Worm (Caenorhabditis elegans) whole organism, L1 larva: ENCODE measurements around the gene B0507.3.

Source experiments
- C16A3.4 ChIP-seq: fragments of 150-350 bp; optimal IDR thresholded peaks from 2 replicates; lab custom pipeline; 2014; ENCODE audit warnings: missing biosample characterization, missing genetic modification characterization
- F16B12.6 ChIP-seq: fragments of 150-350 bp; optimal IDR thresholded peaks from 2 replicates; lab custom pipeline; 2014; ENCODE audit warnings: missing biosample characterization, missing genetic modification characterization
- Y116A8C.19 ChIP-seq: sonication (generic microtip); optimal IDR thresholded peaks from 2 replicates; lab custom pipeline; 2016; ENCODE audit warnings: missing compliant biosample characterization, missing genetic modification characterization, borderline replicate concordance
- blmp-1 ChIP-seq: fragments of 150-350 bp; optimal IDR thresholded peaks from 2 replicates; lab custom pipeline; 2014; ENCODE audit warnings: missing biosample characterization, missing genetic modification characterization
- ceh-8 ChIP-seq: fragments of 200-800 bp; sonication (Bioruptor generic); optimal IDR thresholded peaks from 2 replicates; lab custom pipeline; 2018; ENCODE audit warnings: mild to moderate bottlenecking, missing genetic modification characterization, moderate library complexity, missing compliant biosample characterization
- ceh-82 ChIP-seq, 3 experiments: fragments of 150-350 bp in 1 of 3; sonication (generic microtip) in 2 of 3; optimal IDR thresholded peaks; 2 replicates each; lab custom pipeline; 2014 to 2017; ENCODE audit warnings: missing biosample characterization in 3 of 3, missing genetic modification characterization in 3 of 3
- ceh-88 ChIP-seq: fragments of 200-800 bp; sonication (Bioruptor generic); IDR thresholded peaks from 2 replicates; pipeline ENCODE4 v1.3.6; 2022; ENCODE audit warnings: missing genetic modification characterization, missing compliant biosample characterization
- ceh-90 ChIP-seq: sonication (generic microtip); optimal IDR thresholded peaks from 2 replicates; lab custom pipeline; 2016; ENCODE audit warnings: missing genetic modification characterization, missing compliant biosample characterization
- efl-1 ChIP-seq, 4 experiments: fragments of 150-350 bp; optimal IDR thresholded peaks in 3 of 4; peaks in 1 of 4; 1 replicate in 1 of 4; 2 replicates in 3 of 4; lab custom pipeline; 2014; ENCODE audit warnings: missing biosample characterization in 2 of 4, missing genetic modification characterization in 2 of 4, missing genetic modification reagents in 2 of 4
- efl-3 ChIP-seq: fragments of 200-800 bp; sonication (Bioruptor generic); optimal IDR thresholded peaks from 2 replicates; lab custom pipeline; 2018; ENCODE audit warnings: mild to moderate bottlenecking, missing genetic modification characterization, missing compliant biosample characterization
- ets-5 ChIP-seq: fragments of 200-800 bp; sonication (Bioruptor generic); IDR thresholded peaks from 2 replicates; pipeline ENCODE4 v1.3.6; 2022; ENCODE audit warnings: missing genetic modification characterization, missing compliant biosample characterization
- fos-1 ChIP-seq: fragments of 150-350 bp; optimal IDR thresholded peaks from 2 replicates; lab custom pipeline; 2014; ENCODE audit warnings: missing biosample characterization, missing genetic modification characterization
- grh-1 ChIP-seq: fragments of 200-800 bp; sonication (Bioruptor generic); IDR thresholded peaks from 2 replicates; pipeline ENCODE4 v1.3.6; 2022; ENCODE audit warnings: missing genetic modification reagents, missing genetic modification characterization, missing compliant biosample characterization
- hlh-4 ChIP-seq: sonication (generic microtip); optimal IDR thresholded peaks from 2 replicates; lab custom pipeline; 2016; ENCODE audit warnings: mild to moderate bottlenecking, missing genetic modification characterization, missing compliant biosample characterization
- lin-14 ChIP-seq: fragments of 200-800 bp; sonication (Bioruptor generic); optimal IDR thresholded peaks from 2 replicates; lab custom pipeline; 2018; ENCODE audit warnings: mild to moderate bottlenecking, missing genetic modification characterization, moderate library complexity, missing compliant biosample characterization
- lir-3 ChIP-seq: sonication (generic microtip); optimal IDR thresholded peaks from 2 replicates; lab custom pipeline; 2016; ENCODE audit warnings: mild to moderate bottlenecking, missing genetic modification characterization, moderate library complexity, missing compliant biosample characterization; ENCODE audit not compliant: poor library complexity
- mep-1 ChIP-seq: fragments of 150-350 bp; optimal IDR thresholded peaks from 2 replicates; lab custom pipeline; 2014; ENCODE audit warnings: missing biosample characterization, missing genetic modification characterization
- nhr-12 ChIP-seq: sonication (generic microtip); optimal IDR thresholded peaks from 2 replicates; lab custom pipeline; 2017; ENCODE audit warnings: missing biosample characterization, missing genetic modification characterization
- nhr-20 ChIP-seq: sonication (generic microtip); optimal IDR thresholded peaks from 2 replicates; lab custom pipeline; 2016; ENCODE audit warnings: mild to moderate bottlenecking, missing genetic modification characterization, missing compliant biosample characterization
- nhr-237 ChIP-seq: fragments of 150-350 bp; optimal IDR thresholded peaks from 2 replicates; lab custom pipeline; 2014; ENCODE audit warnings: missing biosample characterization, missing genetic modification characterization
- nhr-71 ChIP-seq: sonication (generic microtip); optimal IDR thresholded peaks from 2 replicates; lab custom pipeline; 2016; ENCODE audit warnings: mild to moderate bottlenecking, missing genetic modification characterization, moderate library complexity, missing compliant biosample characterization
- nhr-76 ChIP-seq: sonication (generic microtip); optimal IDR thresholded peaks from 2 replicates; lab custom pipeline; 2017; ENCODE audit warnings: missing biosample characterization, missing genetic modification characterization
- nhr-84 ChIP-seq: sonication (generic microtip); optimal IDR thresholded peaks from 2 replicates; lab custom pipeline; 2017; ENCODE audit warnings: missing biosample characterization, missing genetic modification characterization
- nhr-85 ChIP-seq: sonication (generic microtip); peaks from one replicate; lab custom pipeline; 2016; ENCODE audit warnings: missing genetic modification characterization, inconsistent platforms, missing compliant biosample characterization
- rnt-1 ChIP-seq: sonication (generic microtip); optimal IDR thresholded peaks from 2 replicates; lab custom pipeline; 2016; ENCODE audit warnings: mild to moderate bottlenecking, missing genetic modification characterization, moderate library complexity, missing compliant biosample characterization
- sox-4 ChIP-seq: sonication (generic microtip); optimal IDR thresholded peaks from 2 replicates; lab custom pipeline; 2016; ENCODE audit warnings: missing genetic modification characterization, missing compliant biosample characterization
- sptf-1 ChIP-seq: fragments of 150-350 bp; optimal IDR thresholded peaks from 2 replicates; lab custom pipeline; 2014; ENCODE audit warnings: missing biosample characterization, missing genetic modification characterization
- sup-37 ChIP-seq: fragments of 200-800 bp; sonication (Bioruptor generic); optimal IDR thresholded peaks from 2 replicates; lab custom pipeline; 2018; ENCODE audit warnings: mild to moderate bottlenecking, missing genetic modification characterization, missing compliant biosample characterization
- swsn-7 ChIP-seq: sonication (generic microtip); optimal IDR thresholded peaks from 2 replicates; lab custom pipeline; 2016; ENCODE audit warnings: missing genetic modification characterization, missing compliant biosample characterization
- tlp-1 ChIP-seq: fragments of 150-350 bp; optimal IDR thresholded peaks from 2 replicates; lab custom pipeline; 2014; ENCODE audit warnings: missing biosample characterization, missing genetic modification characterization
- unc-130 ChIP-seq: fragments of 150-350 bp; optimal IDR thresholded peaks from 2 replicates; lab custom pipeline; 2017; ENCODE audit warnings: missing biosample characterization, missing genetic modification characterization, inconsistent platforms
- unc-30 ChIP-seq: sonication (generic microtip); optimal IDR thresholded peaks from 2 replicates; lab custom pipeline; 2017; ENCODE audit warnings: missing biosample characterization, missing genetic modification characterization
- unc-86 ChIP-seq: sonication (generic microtip); optimal IDR thresholded peaks from 2 replicates; lab custom pipeline; 2016; ENCODE audit warnings: missing genetic modification characterization, missing compliant biosample characterization
- xbp-1 ChIP-seq: sonication (generic microtip); optimal IDR thresholded peaks from 2 replicates; lab custom pipeline; 2016; ENCODE audit warnings: missing genetic modification characterization, missing compliant biosample characterization
- zag-1 ChIP-seq: fragments of 150-350 bp; optimal IDR thresholded peaks from 2 replicates; lab custom pipeline; 2014; ENCODE audit warnings: missing biosample characterization, missing genetic modification characterization
- zip-4 ChIP-seq: fragments of 200-800 bp; sonication (Bioruptor generic); optimal IDR thresholded peaks from 2 replicates; lab custom pipeline; 2018; ENCODE audit warnings: mild to moderate bottlenecking, missing genetic modification characterization, moderate library complexity, missing compliant biosample characterization
- ztf-11 ChIP-seq, 2 experiments: sonication (generic microtip); optimal IDR thresholded peaks; 2 replicates each; lab custom pipeline; 2016 to 2017; ENCODE audit warnings: missing genetic modification characterization in 2 of 2, missing biosample characterization in 1 of 2, missing compliant biosample characterization in 1 of 2

B0507.3 gene

DNA sequence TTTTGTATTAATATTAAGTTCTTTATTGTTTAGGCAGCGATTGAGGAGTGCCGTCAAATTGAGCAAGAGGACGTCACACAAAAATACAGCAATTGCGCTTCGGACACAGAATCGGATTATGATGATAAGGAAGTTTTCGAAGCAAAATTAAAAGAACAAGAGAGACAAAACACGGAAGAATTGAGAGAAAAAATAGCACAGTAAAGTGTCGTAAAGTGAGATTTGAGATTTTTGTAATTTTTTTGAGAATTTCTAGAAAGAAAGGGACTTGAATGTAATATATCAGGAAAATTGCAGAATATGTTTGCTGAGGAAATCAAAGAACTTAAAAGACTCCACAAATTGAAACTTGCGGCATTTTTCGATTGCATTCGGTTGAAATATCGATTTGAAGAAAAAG is 14.0 kb upstream of the B0507.3 start, which contains the start of gene B0507.4:
TSS of gene B0507.4 (plus strand) at position 301 of the 400 bp plus-strand sequence.
- no peak for TF ChIP-seq nhr-71 (tag; lab: Kevin White, UChicago)
- no peak for TF ChIP-seq grh-1
- TF ChIP-seq mep-1, result no peak
- TF ChIP-seq unc-30 (tag; lab: Kevin White, UChicago), result no peak
- TF ChIP-seq ceh-82 (tag; optimal IDR thresholded peaks at IDR 0.05; lab: Kevin White, UChicago), result no peak
- TF ChIP-seq nhr-237, result no peak
- TF ChIP-seq unc-130 (tag; lab: Kevin White, UChicago), result no peak
- TF ChIP-seq sptf-1, result no peak
- no peak for TF ChIP-seq ceh-88
- no peak for TF ChIP-seq sox-4
- no peak for TF ChIP-seq rnt-1 (tag; lab: Kevin White, UChicago)
- no peak for TF ChIP-seq zag-1 (tag; lab: Kevin White, UChicago)
- TF ChIP-seq hlh-4, result no peak
- TF ChIP-seq swsn-7, result no peak
- no peak for TF ChIP-seq blmp-1 (tag; lab: Kevin White, UChicago)
- TF ChIP-seq nhr-20 (tag; lab: Kevin White, UChicago), result no peak
- TF ChIP-seq, all 84 proteins: peak for 0

- TF ChIP-seq nhr-12 (tag; lab: Kevin White, UChicago), result no peak
- TF ChIP-seq unc-30 (tag; lab: Kevin White, UChicago), result no peak
- TF ChIP-seq xbp-1 (tag; lab: Kevin White, UChicago), result no peak
- TF ChIP-seq F16B12.6 (tag; lab: Kevin White, UChicago), result no peak
- TF ChIP-seq nhr-85 (tag; lab: Kevin White, UChicago), result no peak
- TF ChIP-seq ztf-11 (tag; optimal IDR thresholded peaks at IDR 0.05; lab: Kevin White, UChicago), result no peak
- no peak for TF ChIP-seq ceh-90 (tag; lab: Kevin White, UChicago)
- no peak for TF ChIP-seq nhr-237
- peak in 1 of 2 experiments; percentile 39 for TF ChIP-seq efl-1 (optimal IDR thresholded peaks at IDR 0.05; lab: Kevin White, UChicago)
- TF ChIP-seq efl-1 (GFP tag; optimal IDR thresholded peaks at IDR 0.05 in 1 of 2; lab: Kevin White, UChicago), result no peak
Measured at ce11 chrV:8758618-8759017, 10.1 kb upstream of the B0507.3 start, which contains the start of gene B0507.7. Gene B0507.7 (minus strand): TSS chrV:8758718.

ce11 chrV:8760416-8760815 is 8.3 kb upstream of the B0507.3 start, which contains the start of gene ddn-1:
Gene ddn-1 (minus strand): TSS chrV:8760516.
- TF ChIP-seq nhr-76 (tag; lab: Kevin White, UChicago) (no peak), zip-4 (GFP tag; lab: Kevin White, UChicago) (no peak)
- TF ChIP-seq, all 84 proteins: peak for 0

- no peak for TF ChIP-seq Y116A8C.19
- no peak for TF ChIP-seq zip-4 (GFP tag; lab: Kevin White, UChicago)
- TF ChIP-seq blmp-1 (tag; lab: Kevin White, UChicago), result no peak
- TF ChIP-seq zag-1 (tag; lab: Kevin White, UChicago), result no peak
- TF ChIP-seq C16A3.4 (tag; lab: Kevin White, UChicago), result no peak
- TF ChIP-seq unc-86 (tag; lab: Kevin White, UChicago), result no peak
- TF ChIP-seq hlh-4, result no peak
- no peak for TF ChIP-seq nhr-237
- no peak for TF ChIP-seq lin-14
- TF ChIP-seq ceh-8 (GFP tag; lab: Kevin White, UChicago), result no peak
- TF ChIP-seq tlp-1 (tag; lab: Kevin White, UChicago), result no peak
- no peak for TF ChIP-seq lir-3 (tag; lab: Kevin White, UChicago)
- no peak for TF ChIP-seq ceh-90 (tag; lab: Kevin White, UChicago)
- TF ChIP-seq fos-1, result no peak
- no peak for TF ChIP-seq efl-3 (GFP tag; lab: Kevin White, UChicago)
- no peak for TF ChIP-seq nhr-84 (tag; lab: Kevin White, UChicago)
- TF ChIP-seq F16B12.6 (tag; lab: Kevin White, UChicago), result no peak
- no peak for TF ChIP-seq ceh-88
Measured at ce11 chrV:8762861-8763260, 5.8 kb upstream of the B0507.3 start, which contains the start of gene B0507.8. Gene B0507.8 (minus strand): TSS chrV:8762961.

- TF ChIP-seq nhr-76 (tag; lab: Kevin White, UChicago), result no peak
- TF ChIP-seq sox-4, result no peak
- TF ChIP-seq ets-5 (GFP tag; lab: Robert Waterston, UW), result no peak
- TF ChIP-seq sup-37 (GFP tag; lab: Kevin White, UChicago), result no peak
Measured at ce11 chrV:8765938-8766337, 2.8 kb upstream of the B0507.3 start, which contains the start of gene B0507.9. Gene B0507.9 (minus strand): TSS chrV:8766038.
